Fruit fly (Drosophila melanogaster): ENCODE data around the gene CG17776.

The CG17776 gene

DNA sequence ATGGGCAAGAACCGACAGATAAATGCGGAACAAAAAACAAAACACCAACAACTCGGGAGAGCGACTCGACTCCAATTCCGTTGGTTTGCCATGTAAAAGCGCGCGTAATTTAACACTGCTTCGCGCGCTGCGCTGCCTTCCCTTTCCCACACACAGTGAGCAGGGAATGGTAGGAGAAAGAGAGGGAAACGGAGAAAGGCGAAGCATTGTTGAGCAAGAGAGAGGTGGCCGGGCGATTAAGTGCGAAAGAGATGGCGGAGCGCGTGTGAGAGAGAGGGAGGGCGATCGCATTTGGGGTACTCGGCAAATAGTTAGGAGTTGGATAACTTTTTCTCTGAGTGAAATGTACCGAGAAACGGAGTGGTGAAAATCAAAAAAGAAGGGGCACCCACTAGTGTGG, 28.7 kb upstream of the CG17776 start (continued):
- no peak for TF ChIP-seq CG4730 (GFP tag; IDR thresholded peaks at IDR 0.05)
- TF ChIP-seq CG18599 (GFP tag; optimal IDR thresholded peaks at IDR 0.05), result no peak
- TF ChIP-seq CG12071 (GFP tag; optimal IDR thresholded peaks at IDR 0.05), result no peak
- TF ChIP-seq CoRest (tag; optimal IDR thresholded peaks at IDR 0.05), result peak; percentile 18
- no peak for TF ChIP-seq ewg (GFP tag; optimal IDR thresholded peaks at IDR 0.05)
- no peak for TF ChIP-seq CG3995 (GFP tag; optimal IDR thresholded peaks at IDR 0.05)
- no peak for TF ChIP-seq CG4854 (GFP tag; optimal IDR thresholded peaks at IDR 0.05)
- TF ChIP-seq sisA (GFP tag; IDR thresholded peaks at IDR 0.05), result no peak
- TF ChIP-seq caup (GFP tag; optimal IDR thresholded peaks at IDR 0.05; ENCODE audit: severe bottlenecking), result no peak
- no peak for TF ChIP-seq CG14050 (GFP tag; IDR thresholded peaks at IDR 0.05)
- TF ChIP-seq CG8089 (GFP tag; optimal IDR thresholded peaks at IDR 0.05), result no peak
- no peak for TF ChIP-seq CG11093 (GFP tag; IDR thresholded peaks at IDR 0.05)
- TF ChIP-seq CG1647 (GFP tag; optimal IDR thresholded peaks at IDR 0.05), result no peak
- no peak for TF ChIP-seq CG14710 (tag; optimal IDR thresholded peaks at IDR 0.05)
- peak; percentile 20 for TF ChIP-seq CG10267 (tag; optimal IDR thresholded peaks at IDR 0.05)
- no peak for TF ChIP-seq MTF-1 (GFP tag; optimal IDR thresholded peaks at IDR 0.05; ENCODE audit: borderline replicate concordance)
- no peak for TF ChIP-seq CG17612 (GFP tag; IDR thresholded peaks at IDR 0.05)
- TF ChIP-seq tin (GFP tag; optimal IDR thresholded peaks at IDR 0.05), result no peak
- TF ChIP-seq Hey (tag; optimal IDR thresholded peaks at IDR 0.05), result no peak
- TF ChIP-seq chn (GFP tag; optimal IDR thresholded peaks at IDR 0.05), result peak; percentile 27
- no peak for TF ChIP-seq pb (GFP tag; optimal IDR thresholded peaks at IDR 0.05)
- TF ChIP-seq CTCF (GFP tag; optimal IDR thresholded peaks at IDR 0.05), result no peak
- TF ChIP-seq CG12769 (tag; optimal IDR thresholded peaks at IDR 0.05), result peak; percentile 93
- peak; percentile 76 for TF ChIP-seq sens (GFP tag)
- no peak for TF ChIP-seq jigr1 (GFP tag; IDR thresholded peaks at IDR 0.05)
- no peak for TF ChIP-seq shn (GFP tag; optimal IDR thresholded peaks at IDR 0.05)
- TF ChIP-seq Bgb (GFP tag; IDR thresholded peaks at IDR 0.05; ENCODE audit: partially characterized antibody), result peak; percentile 37; the same call in 1 of the 2 replicates

- peak; percentile 93 for TF ChIP-seq CG10321 (GFP tag; IDR thresholded peaks at IDR 0.05)
- TF ChIP-seq CG18619 (GFP tag; optimal IDR thresholded peaks at IDR 0.05), result no peak
- TF ChIP-seq Chrac-16 (GFP tag; optimal IDR thresholded peaks at IDR 0.05), result no peak
- TF ChIP-seq Nf-YA (GFP tag; IDR thresholded peaks at IDR 0.05), result no peak
- TF ChIP-seq nmo (GFP tag; optimal IDR thresholded peaks at IDR 0.05), result no peak
- TF ChIP-seq CG7556 (GFP tag; optimal IDR thresholded peaks at IDR 0.05), result no peak
- TF ChIP-seq CG4360 (GFP tag; IDR thresholded peaks at IDR 0.05), result peak; percentile 41
- TF ChIP-seq CG11504 (tag; optimal IDR thresholded peaks at IDR 0.05), result no peak
- no peak for TF ChIP-seq chif (GFP tag; optimal IDR thresholded peaks at IDR 0.05)
- TF ChIP-seq wek (GFP tag; optimal IDR thresholded peaks at IDR 0.05), result no peak
- no peak for TF ChIP-seq CG15269 (tag; optimal IDR thresholded peaks at IDR 0.05)
- no peak for TF ChIP-seq Six4 (GFP tag; optimal IDR thresholded peaks at IDR 0.05)
- no peak for TF ChIP-seq corto (GFP tag; optimal IDR thresholded peaks at IDR 0.05)
- peak; percentile 50 for TF ChIP-seq hkb (optimal IDR thresholded peaks at IDR 0.05)
- no peak for TF ChIP-seq hkb (GFP tag; IDR thresholded peaks at IDR 0.05)
- no peak for TF ChIP-seq pita (GFP tag; optimal IDR thresholded peaks at IDR 0.05)
- TF ChIP-seq CG3281 (GFP tag; optimal IDR thresholded peaks at IDR 0.05), result no peak
- TF ChIP-seq tll (GFP tag; optimal IDR thresholded peaks at IDR 0.05), result no peak
- no peak for TF ChIP-seq Optix (GFP tag; IDR thresholded peaks at IDR 0.05)
- TF ChIP-seq CG12942 (GFP tag; optimal IDR thresholded peaks at IDR 0.05), result no peak
- no peak for TF ChIP-seq CG8290 (GFP tag; optimal IDR thresholded peaks at IDR 0.05)
- TF ChIP-seq CG8290 (tag; optimal IDR thresholded peaks at IDR 0.05), result no peak
- TF ChIP-seq CG9727 (GFP tag; optimal IDR thresholded peaks at IDR 0.05), result no peak
- TF ChIP-seq emc (GFP tag; optimal IDR thresholded peaks at IDR 0.05), result no peak
- peak; percentile 29 for TF ChIP-seq sqz (GFP tag; optimal IDR thresholded peaks at IDR 0.05)
- no peak for TF ChIP-seq Hr39 (optimal IDR thresholded peaks at IDR 0.05)
Observed at dm6 chrX:2157929-2158610, 26.5 kb upstream of the CG17776 start.
